Worm (Caenorhabditis elegans) whole organism, early embryonic: Measurements from ENCODE around the gene clec-25.

Experiments used
- B0310.2 ChIP-seq: sonication (generic microtip); optimal IDR thresholded peaks from 2 replicates; lab custom pipeline; 2016; ENCODE audit warnings: mild to moderate bottlenecking, missing genetic modification characterization, missing compliant biosample characterization
- F13C5.2 ChIP-seq: sonication (generic microtip); optimal IDR thresholded peaks from 2 replicates; lab custom pipeline; 2017; ENCODE audit warnings: mild to moderate bottlenecking, missing genetic modification characterization, inconsistent platforms, missing compliant biosample characterization
- aly-1 ChIP-seq: sonication (generic microtip); optimal IDR thresholded peaks from 2 replicates; lab custom pipeline; 2016; ENCODE audit warnings: missing genetic modification characterization, missing compliant biosample characterization
- ama-1 ChIP-seq: fragments of 150-350 bp; optimal IDR thresholded peaks from 2 replicates; lab custom pipeline; 2014
- ceh-13 ChIP-seq: fragments of 200-800 bp; sonication (Bioruptor generic); optimal IDR thresholded peaks from 2 replicates; lab custom pipeline; 2018; ENCODE audit warnings: mild to moderate bottlenecking, missing genetic modification characterization, missing compliant biosample characterization
- ceh-36 ChIP-seq: sonication (generic microtip); optimal IDR thresholded peaks from 2 replicates; lab custom pipeline; 2016; ENCODE audit warnings: missing genetic modification characterization, inconsistent platforms, missing compliant biosample characterization
- ets-7 ChIP-seq: sonication (generic microtip); optimal IDR thresholded peaks from 2 replicates; lab custom pipeline; 2016; ENCODE audit warnings: missing genotype, missing genetic modification characterization, missing compliant biosample characterization
- flt-1 ChIP-seq: fragments of 200-800 bp; sonication (Bioruptor generic); IDR thresholded peaks from 2 replicates; pipeline ENCODE4 v1.3.6; 2022; ENCODE audit warnings: missing genetic modification characterization, missing compliant biosample characterization
- hmbx-1 ChIP-seq: sonication (generic microtip); optimal IDR thresholded peaks from 2 replicates; lab custom pipeline; 2016; ENCODE audit warnings: mild to moderate bottlenecking, missing genetic modification characterization, missing compliant biosample characterization
- hmg-4 ChIP-seq: fragments of 200-800 bp; sonication (Bioruptor generic); optimal IDR thresholded peaks from 2 replicates; lab custom pipeline; 2018; ENCODE audit warnings: mild to moderate bottlenecking, missing genetic modification characterization, missing compliant biosample characterization
- hnd-1 ChIP-seq: sonication (generic microtip); optimal IDR thresholded peaks from 2 replicates; lab custom pipeline; 2016; ENCODE audit warnings: missing genetic modification characterization, missing compliant biosample characterization
- pes-1 ChIP-seq: fragments of 200-800 bp; sonication (Bioruptor generic); IDR thresholded peaks from 2 replicates; pipeline ENCODE4 v1.3.6; 2022; ENCODE audit warnings: missing genetic modification reagents, missing genetic modification characterization, missing compliant biosample characterization
- scrt-1 ChIP-seq: fragments of 200-800 bp; sonication (Bioruptor generic); IDR thresholded peaks from 2 replicates; pipeline ENCODE4 v1.3.6; 2022; ENCODE audit warnings: missing genetic modification characterization, missing compliant biosample characterization
- sea-1 ChIP-seq: fragments of 200-800 bp; sonication (Bioruptor generic); conservative IDR thresholded peaks from 2 replicates; pipeline ENCODE4 v1.3.6; 2022; ENCODE audit warnings: missing genetic modification characterization, missing compliant biosample characterization
- tbx-11 ChIP-seq: fragments of 200-800 bp; sonication (Bioruptor generic); IDR thresholded peaks from 2 replicates; pipeline ENCODE4 v1.3.6; 2022; ENCODE audit warnings: missing genetic modification characterization, missing compliant biosample characterization
- tbx-37 ChIP-seq: fragments of 200-800 bp; sonication (Bioruptor generic); conservative IDR thresholded peaks from 2 replicates; pipeline ENCODE4 v1.3.6; 2022; ENCODE audit warnings: missing genetic modification reagents, missing genetic modification characterization, missing compliant biosample characterization
- tra-4 ChIP-seq: sonication (generic microtip); optimal IDR thresholded peaks from 2 replicates; lab custom pipeline; 2017; ENCODE audit warnings: missing genetic modification characterization, missing compliant biosample characterization

clec-25 gene

DNA sequence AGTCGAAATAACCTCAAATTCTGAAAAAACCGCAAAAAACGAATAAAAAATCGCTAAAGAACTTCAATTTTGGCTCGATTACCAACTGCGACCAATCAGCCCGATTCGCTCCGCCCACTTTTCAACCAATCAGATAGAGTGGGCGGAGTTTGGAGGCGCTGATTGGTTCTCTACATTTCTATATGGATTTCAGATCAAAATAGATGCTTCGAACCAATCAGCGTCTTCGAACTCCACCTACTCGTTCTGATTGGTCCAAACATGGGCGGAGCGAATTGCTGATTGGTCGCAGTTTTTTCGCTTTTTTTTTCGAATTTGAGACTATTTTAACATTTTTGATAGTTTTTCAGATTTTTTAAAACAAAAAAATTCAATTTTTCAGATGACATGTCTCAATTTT, 34.9 kb upstream of the clec-25 start:
- no peak for TF ChIP-seq ceh-13
- no peak for TF ChIP-seq hmg-4
- no peak for TF ChIP-seq B0310.2 (tag; lab: Kevin White, UChicago)
- TF ChIP-seq aly-1 (tag; lab: Kevin White, UChicago), result no peak
- TF ChIP-seq flt-1, result no peak
- TF ChIP-seq pes-1, result no peak
- TF ChIP-seq ceh-36 (tag; lab: Kevin White, UChicago), result no peak
- no peak for TF ChIP-seq hmbx-1
- TF ChIP-seq tbx-11 (GFP tag; lab: Robert Waterston, UW), result no peak
- TF ChIP-seq ets-7 (tag; lab: Kevin White, UChicago), result no peak
- TF ChIP-seq hnd-1 (tag; lab: Kevin White, UChicago), result no peak
- TF ChIP-seq sea-1 (GFP tag; lab: Robert Waterston, UW), result no peak

DNA sequence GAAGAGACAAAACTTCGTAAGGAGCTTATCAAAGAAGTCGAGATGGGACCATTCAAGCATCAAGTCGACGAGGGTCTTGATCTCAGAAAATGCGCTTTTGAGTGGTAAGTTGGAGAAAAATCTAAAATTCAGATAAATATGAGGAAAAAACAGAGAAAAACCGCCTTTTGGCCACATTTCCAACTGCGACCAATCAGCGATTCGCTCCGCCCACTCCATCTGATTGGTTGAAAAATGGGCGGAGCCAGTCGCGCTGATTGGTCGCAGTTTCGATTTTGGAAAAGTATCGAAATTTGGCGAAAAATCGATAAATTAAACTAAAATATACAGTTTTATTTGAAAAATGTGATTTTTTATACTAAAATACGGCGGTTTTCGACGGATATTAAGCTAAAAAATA, 31.2 kb upstream of the clec-25 start:
- TF ChIP-seq pes-1 (no peak), scrt-1 (GFP tag; lab: Robert Waterston, UW) (no peak), sea-1 (GFP tag; lab: Robert Waterston, UW) (no peak), ets-7 (tag; lab: Kevin White, UChicago) (no peak), hmg-4 (no peak), ceh-36 (tag; lab: Kevin White, UChicago) (no peak)

DNA sequence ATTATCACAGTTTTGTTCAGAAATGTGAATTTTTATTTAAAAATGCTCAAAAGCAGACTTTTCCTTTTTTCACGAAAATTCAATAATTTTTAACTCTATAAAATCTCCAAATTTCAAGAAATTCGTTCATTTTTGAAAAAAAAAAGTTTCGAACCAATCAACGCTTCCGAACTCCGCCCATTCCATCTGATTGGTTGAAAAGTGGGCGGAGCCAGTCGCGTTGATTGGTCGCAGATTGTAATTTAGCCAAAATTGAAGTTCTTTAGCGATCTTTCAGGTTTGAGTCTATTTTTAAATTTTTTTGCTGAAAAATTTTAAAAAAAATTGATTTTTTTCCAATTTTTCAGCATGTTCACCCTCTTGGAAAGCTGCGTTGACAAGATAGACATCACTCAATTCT, 30.7 kb upstream of the clec-25 start:
- no peak for TF ChIP-seq ceh-13
- no peak for TF ChIP-seq hnd-1 (tag; lab: Kevin White, UChicago)
- TF ChIP-seq tbx-37, result no peak
- TF ChIP-seq B0310.2 (tag; lab: Kevin White, UChicago), result no peak
- TF ChIP-seq pes-1, result no peak
- no peak for TF ChIP-seq flt-1
- TF ChIP-seq ceh-36 (tag; lab: Kevin White, UChicago), result no peak
- TF ChIP-seq sea-1 (GFP tag; lab: Robert Waterston, UW), result no peak
- TF ChIP-seq aly-1 (tag; lab: Kevin White, UChicago), result no peak
- no peak for TF ChIP-seq hmbx-1
- TF ChIP-seq ets-7 (tag; lab: Kevin White, UChicago), result no peak
- no peak for TF ChIP-seq F13C5.2 (tag; lab: Kevin White, UChicago)
- TF ChIP-seq ama-1, result no peak

DNA sequence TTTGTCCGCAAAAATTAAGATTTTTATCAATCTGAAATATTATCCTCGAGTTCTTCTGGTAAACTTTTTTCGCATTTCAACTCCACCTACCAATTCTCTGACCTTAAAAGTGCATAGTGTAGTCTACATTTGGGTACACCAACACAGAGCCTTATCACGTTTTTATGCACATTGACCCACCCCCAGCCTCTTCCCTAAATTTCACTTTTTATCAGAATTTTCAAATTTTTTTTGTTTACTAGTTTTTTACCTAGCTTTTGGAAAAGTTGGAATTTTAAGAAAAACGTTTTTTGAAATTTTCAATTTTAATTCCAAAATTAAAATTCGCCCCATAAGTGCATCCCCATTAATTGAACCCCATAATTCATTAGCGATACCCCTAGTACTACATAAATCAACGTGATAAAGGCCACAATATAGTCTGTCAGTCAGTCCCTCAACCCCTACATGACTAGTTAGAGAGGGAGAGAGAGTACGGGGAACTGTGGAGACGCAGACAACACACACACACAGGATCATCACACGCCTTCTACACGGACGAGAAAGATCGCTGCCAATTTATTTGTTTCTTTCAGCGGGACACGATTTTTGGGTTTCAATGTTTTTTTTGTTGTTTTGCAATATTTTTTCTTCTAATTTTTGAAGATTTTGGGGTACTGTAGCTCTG, 28.4 kb upstream of the clec-25 start:
- TF ChIP-seq F13C5.2 (tag; lab: Kevin White, UChicago) (no peak), B0310.2 (tag; lab: Kevin White, UChicago) (no peak), hmg-4 (no peak), sea-1 (GFP tag; lab: Robert Waterston, UW) (no peak), scrt-1 (GFP tag; lab: Robert Waterston, UW) (no peak), aly-1 (tag; lab: Kevin White, UChicago) (no peak), ceh-13 (no peak), ama-1 (no peak)

DNA sequence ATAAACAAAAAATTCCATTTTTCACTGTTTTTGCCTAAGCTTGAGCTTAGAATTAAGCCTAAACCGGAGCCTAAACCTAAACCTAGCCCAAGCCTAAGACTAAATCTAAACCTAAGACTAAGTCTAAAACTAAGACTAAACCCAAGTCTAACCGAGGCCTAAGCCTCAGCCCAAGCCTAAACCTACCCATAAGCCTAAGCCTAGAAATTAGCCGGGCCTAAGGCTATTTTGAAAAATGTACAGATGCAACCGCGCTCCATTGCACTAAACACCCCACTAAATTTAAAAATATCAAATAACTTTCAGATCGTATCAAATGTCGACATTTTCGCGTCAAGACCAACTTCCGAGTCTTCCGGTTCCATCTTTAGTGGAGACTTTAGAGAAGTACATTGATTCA, 27.8 kb upstream of the clec-25 start, which contains the start of gene T20B3.1:
Gene T20B3.1, plus strand, starts transcription at position 301 of the 400 bp plus-strand sequence.
- no peak for TF ChIP-seq tbx-11 (GFP tag; lab: Robert Waterston, UW)
- no peak for TF ChIP-seq ceh-13
- no peak for TF ChIP-seq tbx-37
- TF ChIP-seq F13C5.2 (tag; lab: Kevin White, UChicago), result no peak
- no peak for TF ChIP-seq B0310.2 (tag; lab: Kevin White, UChicago)
- TF ChIP-seq ets-7 (tag; lab: Kevin White, UChicago), result no peak
- no peak for TF ChIP-seq pes-1
- TF ChIP-seq hnd-1 (tag; lab: Kevin White, UChicago), result no peak
- TF ChIP-seq flt-1, result no peak
- TF ChIP-seq sea-1 (GFP tag; lab: Robert Waterston, UW), result no peak
- no peak for TF ChIP-seq scrt-1 (GFP tag; lab: Robert Waterston, UW)
- TF ChIP-seq ama-1, result no peak
- no peak for TF ChIP-seq aly-1 (tag; lab: Kevin White, UChicago)
- TF ChIP-seq hmg-4, result no peak
- no peak for TF ChIP-seq tra-4 (tag; lab: Kevin White, UChicago)
- TF ChIP-seq ceh-36 (tag; lab: Kevin White, UChicago), result no peak
- no peak for TF ChIP-seq hmbx-1

DNA sequence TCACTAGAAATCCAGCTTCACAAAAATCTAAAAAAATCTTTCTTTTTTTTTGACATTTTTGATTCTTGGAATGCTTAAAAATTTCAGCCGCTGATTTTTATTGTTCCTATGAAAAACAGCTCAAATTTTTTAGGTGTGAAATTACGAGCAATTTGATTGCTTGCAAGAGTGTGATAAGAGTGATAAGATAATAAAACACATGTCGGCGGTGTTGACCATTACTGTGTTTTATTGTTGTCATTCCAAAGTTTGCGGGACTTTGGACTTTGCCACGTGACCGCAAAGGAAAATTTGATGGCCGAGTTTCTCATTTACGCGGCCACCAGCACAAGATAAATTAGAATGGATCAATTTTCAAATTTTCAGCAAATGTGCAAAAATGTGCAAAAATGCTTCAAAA, 26.3 kb upstream of the clec-25 start:
- no peak for TF ChIP-seq aly-1 (tag; lab: Kevin White, UChicago)
- TF ChIP-seq hmbx-1, result no peak
- TF ChIP-seq tra-4 (tag; lab: Kevin White, UChicago), result no peak
- no peak for TF ChIP-seq B0310.2 (tag; lab: Kevin White, UChicago)
- no peak for TF ChIP-seq ama-1
- no peak for TF ChIP-seq tbx-11 (GFP tag; lab: Robert Waterston, UW)
- no peak for TF ChIP-seq flt-1
- no peak for TF ChIP-seq hnd-1 (tag; lab: Kevin White, UChicago)
- TF ChIP-seq F13C5.2 (tag; lab: Kevin White, UChicago), result no peak
- no peak for TF ChIP-seq pes-1
- no peak for TF ChIP-seq ets-7 (tag; lab: Kevin White, UChicago)
- no peak for TF ChIP-seq ceh-13
- no peak for TF ChIP-seq ceh-36 (tag; lab: Kevin White, UChicago)
- TF ChIP-seq tbx-37, result no peak
- TF ChIP-seq sea-1 (GFP tag; lab: Robert Waterston, UW), result no peak
- TF ChIP-seq hmg-4, result no peak
- no peak for TF ChIP-seq scrt-1 (GFP tag; lab: Robert Waterston, UW)

DNA sequence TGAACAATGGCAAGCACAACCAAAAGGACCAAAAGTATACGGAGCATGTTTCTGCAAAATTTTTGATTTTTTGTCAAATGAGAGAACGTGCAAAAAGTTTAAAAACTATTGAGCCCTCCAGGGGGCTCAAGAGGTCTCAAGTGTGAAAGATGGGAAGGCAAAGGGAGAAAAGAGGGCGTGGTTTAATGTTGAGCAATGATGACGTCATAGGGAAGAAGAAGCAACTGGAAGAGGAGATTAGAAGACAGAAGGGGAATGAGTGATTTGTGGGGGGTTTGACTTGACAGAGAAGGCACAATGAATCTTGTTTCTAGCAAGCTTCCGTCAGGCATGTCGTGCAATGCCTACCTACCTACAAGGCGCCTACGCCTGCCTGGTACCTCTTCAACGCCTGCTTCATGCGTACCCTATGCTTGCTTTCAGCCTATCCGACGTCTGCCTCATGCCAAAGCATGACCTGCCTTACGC, 21.7 kb upstream of the clec-25 start, which contains the start of gene T20B3.14:
Gene T20B3.14, minus strand, starts transcription at position 51 of the 468 bp plus-strand sequence.
- no peak for TF ChIP-seq ama-1
- TF ChIP-seq tbx-37, result no peak
- TF ChIP-seq hmbx-1, result no peak
- TF ChIP-seq tra-4 (tag; lab: Kevin White, UChicago), result no peak
- TF ChIP-seq sea-1 (GFP tag; lab: Robert Waterston, UW), result no peak
- no peak for TF ChIP-seq pes-1
- TF ChIP-seq tbx-11 (GFP tag; lab: Robert Waterston, UW), result no peak
- TF ChIP-seq hmg-4, result no peak
